Worm (Caenorhabditis elegans) whole organism, L4/young adult: ENCODE data around the gene C08A9.10.

Experiments used
- W03F9.2 ChIP-seq: fragments of 150-350 bp; optimal IDR thresholded peaks from 2 replicates; lab custom pipeline; 2014; ENCODE audit warnings: missing biosample characterization, missing genetic modification characterization
- dao-5 ChIP-seq: sonication (generic microtip); optimal IDR thresholded peaks from 2 replicates; lab custom pipeline; 2016; ENCODE audit warnings: missing genotype, missing genetic modification characterization, moderate library complexity, missing compliant biosample characterization
- him-1 ChIP-seq: sonication (generic microtip); optimal IDR thresholded peaks from 2 replicates; lab custom pipeline; 2016; ENCODE audit warnings: missing genotype, missing genetic modification reagents, missing genetic modification characterization, missing compliant biosample characterization

C08A9.10 gene

DNA sequence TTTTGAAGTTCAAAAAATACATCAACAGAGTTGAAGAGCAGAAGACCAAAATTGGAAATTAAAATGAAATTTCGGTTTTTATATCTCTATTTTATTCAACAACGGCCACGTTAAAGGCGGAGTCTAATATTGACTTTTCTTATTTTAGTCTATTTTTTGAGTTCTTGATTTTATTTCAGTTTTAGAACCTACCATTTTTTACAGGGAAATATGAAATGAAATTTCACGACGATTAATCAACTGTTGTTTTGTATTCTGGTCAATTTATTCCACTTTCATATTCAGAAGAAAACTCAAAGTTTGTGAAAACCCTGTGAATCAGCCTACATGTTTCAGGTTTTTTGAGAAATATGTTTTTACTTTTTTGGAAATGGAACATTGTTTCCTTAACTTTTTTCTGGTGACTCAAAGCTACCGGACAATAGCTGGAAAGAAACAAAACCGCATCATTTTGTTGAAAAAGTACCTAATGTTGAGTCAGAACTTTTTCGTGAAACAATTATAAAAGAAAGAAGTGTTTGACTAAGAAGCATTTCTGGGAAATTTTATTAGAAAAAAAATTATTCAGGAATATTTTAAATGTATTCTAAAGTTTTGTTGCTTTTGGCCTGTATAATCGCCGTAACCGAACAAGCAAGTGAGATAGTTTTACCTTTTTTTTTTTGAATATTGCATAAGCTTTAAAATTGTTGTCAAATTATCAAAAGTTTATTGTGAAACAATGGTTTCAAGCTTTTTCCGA, at the start of gene C08A9.10, which contains the start of gene irld-23:
C08A9.10 (plus strand) TSS at position 545 of the 742 bp plus-strand sequence.
irld-23 (minus strand) TSS at position 51 of the 742 bp plus-strand sequence.
- TF ChIP-seq W03F9.2 (tag; lab: Kevin White, UChicago) (no peak), dao-5 (no peak), him-1 (tag; lab: Kevin White, UChicago) (no peak)

DNA sequence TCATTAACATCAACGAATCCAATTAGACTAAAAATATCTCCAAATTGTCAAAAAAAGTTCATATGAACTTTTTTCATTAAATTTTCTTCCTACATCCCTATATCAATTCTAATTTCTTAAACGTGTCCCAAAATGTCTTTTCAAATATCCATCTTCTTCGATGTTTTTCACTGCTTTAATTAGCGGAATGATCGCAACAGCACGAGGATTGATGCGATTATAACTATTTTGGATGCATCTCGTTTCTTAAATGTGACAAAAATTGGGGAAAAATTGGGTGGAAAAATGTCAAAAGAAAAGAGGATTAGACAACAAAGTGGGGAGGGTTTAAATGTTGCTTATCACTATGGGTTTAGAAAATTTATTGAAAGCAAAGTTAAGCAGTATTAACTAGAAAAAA, 46.8 kb upstream of the C08A9.10 start:
- no peak for TF ChIP-seq W03F9.2 (tag; lab: Kevin White, UChicago)

DNA sequence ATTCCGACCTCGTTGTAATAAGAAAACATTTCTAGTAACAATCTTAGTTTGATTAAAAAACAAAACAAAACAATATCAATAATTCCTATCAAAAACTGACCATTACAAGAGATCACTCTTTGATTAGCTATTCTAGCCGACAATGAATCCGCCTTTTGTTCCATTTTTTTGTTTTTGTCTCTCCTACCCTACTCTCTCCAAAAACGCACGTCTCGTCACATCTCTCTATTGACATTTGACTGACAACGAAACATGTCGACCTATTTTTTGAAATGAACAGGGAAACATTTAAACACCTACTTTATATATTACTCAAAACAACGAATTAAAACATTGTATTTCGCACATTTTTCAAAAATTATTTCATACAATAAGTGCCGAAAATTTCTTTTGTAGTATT, 46.2 kb upstream of the C08A9.10 start:
- TF ChIP-seq him-1 (tag; lab: Kevin White, UChicago), result no peak
- no peak for TF ChIP-seq W03F9.2 (tag; lab: Kevin White, UChicago)
- TF ChIP-seq dao-5, result no peak

DNA sequence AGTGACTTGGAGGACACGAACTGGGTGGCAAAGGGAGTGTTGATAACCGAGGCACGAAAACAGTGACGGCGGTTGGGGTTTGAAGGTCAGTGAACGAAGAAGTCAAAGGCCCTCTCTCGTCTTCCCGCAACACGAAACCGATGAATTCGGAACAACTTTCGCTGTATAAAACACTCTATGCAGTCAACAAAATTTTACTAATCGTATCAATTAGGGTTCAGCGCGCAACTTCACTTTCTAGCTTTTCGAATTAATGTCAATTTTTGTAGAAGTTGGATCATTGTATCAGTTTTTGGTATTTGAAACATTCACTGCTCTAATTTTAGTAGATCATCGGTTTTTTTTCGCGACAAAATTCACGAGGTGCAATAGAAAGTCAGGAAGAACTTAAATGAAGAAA, 42.4 kb upstream of the C08A9.10 start:
- TF ChIP-seq W03F9.2 (tag; lab: Kevin White, UChicago), result no peak
- TF ChIP-seq dao-5, result no peak
- TF ChIP-seq him-1 (tag; lab: Kevin White, UChicago), result no peak

DNA sequence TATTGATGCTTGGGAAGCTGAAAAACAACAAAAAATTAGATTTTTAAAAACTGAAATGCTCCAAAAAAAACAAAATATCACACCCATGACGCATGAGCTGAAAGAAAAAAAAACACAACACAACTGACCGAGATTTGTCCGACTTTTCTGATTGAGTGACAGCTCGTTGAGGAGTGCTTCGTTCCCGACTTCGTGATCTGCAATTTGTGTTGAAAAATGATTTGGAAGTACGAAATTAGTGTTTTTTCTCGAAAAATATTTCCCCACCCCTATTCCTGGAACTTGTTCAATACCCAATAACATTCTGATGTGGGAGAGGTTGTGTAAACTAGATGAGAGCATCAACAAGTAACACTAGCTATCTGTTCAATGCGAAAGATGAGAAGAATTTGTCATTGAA, 39.4 kb upstream of the C08A9.10 start:
- TF ChIP-seq him-1 (tag; lab: Kevin White, UChicago), result no peak
- TF ChIP-seq dao-5, result no peak

DNA sequence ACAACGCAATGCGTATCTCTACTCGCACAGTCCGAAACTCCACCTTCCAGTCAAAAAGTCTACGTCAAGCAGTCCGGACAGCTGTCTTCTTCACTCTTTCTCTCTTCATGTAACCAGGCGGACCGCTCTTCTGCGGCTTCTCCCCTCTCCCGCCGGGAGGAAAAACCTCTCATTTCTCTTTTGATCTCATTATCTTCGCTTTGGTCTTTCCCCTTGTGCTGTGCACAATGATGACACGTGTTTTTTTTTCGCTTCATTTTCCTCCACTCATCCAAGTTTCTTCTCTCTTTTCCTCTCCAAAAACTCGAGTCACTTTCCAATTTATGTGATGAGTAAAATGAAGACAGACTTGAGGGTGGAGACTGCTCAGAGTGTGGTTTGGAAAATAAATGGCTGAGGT, 38.0 kb upstream of the C08A9.10 start, which contains the start of gene F35B3.7:
F35B3.7 (minus strand) TSS at position 133 of the 400 bp plus-strand sequence.
- no peak for TF ChIP-seq dao-5
- TF ChIP-seq W03F9.2 (tag; lab: Kevin White, UChicago), result no peak
- TF ChIP-seq him-1 (tag; lab: Kevin White, UChicago), result no peak

DNA sequence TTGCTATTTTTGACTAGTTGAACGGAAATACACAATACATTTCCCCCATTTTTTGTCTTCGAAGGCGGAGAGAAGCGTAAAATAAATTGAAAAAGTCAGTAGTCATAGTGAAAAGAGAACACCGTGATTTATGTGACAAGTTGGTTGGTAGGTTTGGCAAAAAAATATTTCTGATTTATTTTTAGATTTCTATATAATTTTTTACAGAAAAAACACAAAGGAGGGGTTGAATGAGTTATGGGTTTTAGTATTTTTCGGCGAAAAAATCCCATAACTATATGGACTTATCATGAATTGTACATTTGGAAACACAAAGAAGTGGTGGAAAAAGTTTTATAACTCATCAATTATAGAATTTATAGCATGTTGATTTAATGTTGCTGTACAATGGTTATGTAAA, 35.5 kb upstream of the C08A9.10 start, which contains the start of gene C30G4.2:
C30G4.2 (minus strand) TSS at position 101 of the 400 bp plus-strand sequence.
- TF ChIP-seq dao-5 (no peak), him-1 (tag; lab: Kevin White, UChicago) (no peak), W03F9.2 (tag; lab: Kevin White, UChicago) (no peak)

DNA sequence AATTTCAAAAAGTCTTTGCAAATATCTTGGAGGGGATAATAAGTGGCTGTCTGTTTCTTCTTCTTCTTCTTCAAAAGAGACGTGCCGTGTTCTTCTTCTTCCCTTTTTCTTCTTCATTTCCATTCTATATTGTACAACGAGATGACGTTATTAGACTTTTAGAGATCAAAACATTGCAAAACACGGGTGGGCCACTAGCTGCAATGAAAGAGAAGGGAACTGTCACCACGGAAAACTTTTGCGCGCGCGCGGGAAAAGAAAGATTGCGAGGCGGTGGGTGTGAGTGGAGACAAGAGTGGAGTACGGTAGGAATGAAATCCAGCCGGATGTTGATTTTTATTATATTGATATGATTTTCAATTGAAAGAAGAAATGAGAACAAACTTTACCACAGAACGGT, 26.9 kb upstream of the C08A9.10 start:
- no peak for TF ChIP-seq W03F9.2 (tag; lab: Kevin White, UChicago)
- no peak for TF ChIP-seq him-1 (tag; lab: Kevin White, UChicago)
- TF ChIP-seq dao-5, result no peak

DNA sequence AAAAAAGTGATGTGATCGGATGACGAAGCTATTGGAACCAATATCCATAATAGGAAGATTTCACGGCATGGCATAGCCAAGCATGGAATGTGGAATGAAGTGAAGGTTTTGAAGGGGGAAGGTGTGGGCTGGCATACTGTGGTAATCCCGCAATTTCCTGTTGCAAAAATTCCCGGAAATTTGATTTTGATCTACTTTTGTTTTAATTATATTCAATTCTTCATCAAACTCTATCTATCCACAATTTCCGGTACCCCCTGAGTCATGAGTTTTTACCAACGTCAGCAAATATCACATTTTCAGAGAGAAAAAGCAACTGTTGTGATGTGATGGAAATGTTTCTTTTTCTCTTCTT, 25.5 kb upstream of the C08A9.10 start, which contains the start of gene gcy-11:
gcy-11 (minus strand) TSS at position 101 of the 355 bp plus-strand sequence.
- TF ChIP-seq dao-5 (no peak), him-1 (tag; lab: Kevin White, UChicago) (no peak), W03F9.2 (tag; lab: Kevin White, UChicago) (no peak)

DNA sequence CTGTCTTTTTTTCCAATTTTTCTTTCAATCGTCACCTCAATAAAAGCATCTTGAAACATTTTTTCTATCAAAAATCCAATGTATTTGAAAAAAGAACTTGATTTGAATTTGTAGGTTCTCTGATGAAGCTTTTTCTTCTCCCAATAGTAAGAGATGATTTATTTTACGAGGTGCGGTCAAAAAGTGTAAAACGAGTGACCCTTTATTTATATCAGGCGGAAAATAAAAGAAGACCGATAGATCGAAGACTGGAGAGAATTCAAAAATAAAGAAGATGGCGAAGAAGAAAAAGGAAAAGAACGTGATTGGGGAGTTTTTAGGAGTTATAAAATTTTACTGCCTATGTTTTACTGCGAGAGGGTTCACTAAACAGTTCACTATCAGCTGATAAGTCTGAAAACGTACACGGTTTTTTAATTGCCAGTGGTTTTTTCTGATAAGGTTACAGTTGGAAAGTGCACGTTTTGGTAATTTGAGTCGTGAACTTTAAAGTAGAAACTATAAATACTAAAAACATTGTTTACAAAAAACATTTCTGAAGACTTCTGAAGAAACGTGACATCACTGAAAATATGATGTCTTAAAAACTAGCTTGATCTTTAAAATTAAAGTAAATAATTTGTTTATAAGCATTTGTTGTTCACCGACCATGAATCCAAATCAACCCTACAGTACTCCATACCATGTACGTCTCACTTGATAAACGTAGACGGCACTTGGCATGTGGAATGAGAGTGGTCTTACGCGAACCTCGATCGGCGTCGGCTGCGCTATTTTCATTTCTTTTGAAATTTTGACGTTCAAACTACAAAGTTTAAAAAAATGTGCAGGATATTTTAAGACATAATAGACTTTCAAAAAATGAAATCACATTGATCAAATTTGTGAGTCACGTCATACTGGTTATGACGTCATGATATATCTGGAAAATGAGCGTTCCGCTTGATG, 24.9 kb upstream of the C08A9.10 start:
- TF ChIP-seq W03F9.2 (tag; lab: Kevin White, UChicago), result no peak
- TF ChIP-seq dao-5, result no peak
- no peak for TF ChIP-seq him-1 (tag; lab: Kevin White, UChicago)

DNA sequence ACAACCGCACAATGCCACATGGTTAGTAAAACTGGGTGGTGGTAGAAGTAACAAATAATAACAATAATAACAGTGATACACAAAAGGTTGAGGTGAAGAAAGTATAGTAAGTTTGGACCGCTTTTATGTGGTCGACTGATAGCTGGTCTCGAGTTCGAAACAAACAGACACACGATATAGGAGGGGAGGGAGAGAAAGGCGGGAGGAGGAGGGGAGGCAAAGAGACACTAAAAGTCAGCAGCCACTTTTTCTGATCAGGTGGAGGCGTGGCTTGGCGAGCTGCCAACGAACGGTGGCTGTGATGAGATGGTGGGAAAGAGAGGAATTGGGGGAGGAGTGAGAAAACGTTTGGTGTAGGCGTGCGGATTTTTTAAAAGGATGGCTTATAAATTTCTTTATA, 22.6 kb upstream of the C08A9.10 start:
- TF ChIP-seq him-1 (tag; lab: Kevin White, UChicago) (no peak), dao-5 (no peak), W03F9.2 (tag; lab: Kevin White, UChicago) (no peak)

DNA sequence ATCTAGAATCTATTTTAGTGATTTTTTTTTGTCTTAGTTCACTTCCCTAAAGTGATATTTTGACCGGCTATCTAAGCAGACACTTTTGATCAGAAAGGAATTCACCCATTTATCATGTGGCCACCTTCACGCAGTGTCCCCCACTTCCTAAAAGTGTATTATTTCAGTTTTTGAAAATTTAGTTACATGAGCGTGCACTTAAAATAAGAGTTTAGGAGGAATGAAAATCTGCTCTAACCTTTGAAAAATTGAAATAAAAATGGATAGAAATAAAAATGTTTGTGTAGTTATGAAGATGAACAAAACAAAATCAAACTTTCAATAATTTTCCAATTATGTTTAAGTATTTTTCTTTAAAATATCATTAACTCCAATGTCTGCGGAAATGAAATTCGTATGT, 21.2 kb upstream of the C08A9.10 start:
- TF ChIP-seq W03F9.2 (tag; lab: Kevin White, UChicago), result no peak
- no peak for TF ChIP-seq him-1 (tag; lab: Kevin White, UChicago)
- TF ChIP-seq dao-5, result no peak

DNA sequence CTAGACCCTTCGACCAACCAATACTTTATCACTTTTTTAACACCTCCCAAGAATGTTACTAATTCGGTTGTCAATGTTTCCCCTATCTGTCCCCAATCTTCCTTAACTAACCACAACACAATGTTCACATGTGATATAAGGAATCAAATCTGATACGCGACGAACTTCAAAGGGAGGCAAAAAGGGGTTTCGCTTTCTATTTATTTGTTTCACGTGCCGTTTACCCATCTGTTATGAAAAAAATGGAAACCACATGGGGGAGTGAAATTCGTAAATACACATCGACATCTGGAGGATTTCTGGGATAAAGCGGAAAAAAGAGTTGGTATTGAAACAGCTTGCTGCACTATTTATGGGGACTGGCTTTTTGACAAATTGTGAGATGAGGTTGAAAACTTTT, 18.8 kb upstream of the C08A9.10 start:
- TF ChIP-seq W03F9.2 (tag; lab: Kevin White, UChicago), result no peak
- no peak for TF ChIP-seq dao-5
- no peak for TF ChIP-seq him-1 (tag; lab: Kevin White, UChicago)

DNA sequence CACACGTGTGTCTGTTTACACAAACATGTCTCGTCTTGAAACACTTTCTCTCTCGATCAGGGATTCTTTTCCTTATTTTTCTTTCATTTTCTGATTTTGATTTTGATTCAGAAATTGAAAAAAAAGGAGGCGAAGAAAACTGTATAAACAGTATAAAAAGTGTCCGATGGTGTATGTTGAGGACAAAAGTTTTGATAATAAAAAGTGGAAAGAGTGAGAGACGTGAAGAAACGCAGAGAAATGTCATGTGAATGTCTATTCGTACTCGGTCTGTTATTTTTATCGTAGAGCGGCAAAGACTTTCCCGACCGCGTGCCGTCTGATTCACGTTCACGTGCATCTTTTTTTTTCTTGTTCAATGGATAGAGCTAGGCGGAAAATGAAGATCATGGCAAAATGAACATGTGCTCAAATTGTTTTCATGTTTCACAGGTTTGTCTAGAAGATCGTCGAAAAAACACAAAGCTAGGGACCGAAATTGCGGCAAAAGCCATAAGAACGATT, 17.2 kb upstream of the C08A9.10 start:
- TF ChIP-seq him-1 (tag; lab: Kevin White, UChicago) (no peak), W03F9.2 (tag; lab: Kevin White, UChicago) (no peak), dao-5 (no peak)
